Fruit fly (Drosophila melanogaster) whole organism: ENCODE data around the gene Ir7e.

ENCODE experiments used
- CG8478 ChIP-seq: fragments of >200 bp; optimal IDR thresholded peaks from 2 replicates; lab custom pipeline; 2018; ENCODE audit warnings: inconsistent platforms
- Dll ChIP-seq: fragments of >200 bp; optimal IDR thresholded peaks from 2 replicates; lab custom pipeline; 2017
- EcR ChIP-seq, 2 experiments: fragments of >200 bp; optimal IDR thresholded peaks; 2 replicates each; lab custom pipeline; 2017; ENCODE audit warnings: missing biosample characterization in 2 of 2, missing genetic modification characterization in 2 of 2, missing genetic modification reagents in 2 of 2
- pan ChIP-seq: fragments of >200 bp; optimal IDR thresholded peaks from 2 replicates; lab custom pipeline; 2017
- psq ChIP-seq: fragments of >200 bp; optimal IDR thresholded peaks from 2 replicates; lab custom pipeline; 2017

DNA sequence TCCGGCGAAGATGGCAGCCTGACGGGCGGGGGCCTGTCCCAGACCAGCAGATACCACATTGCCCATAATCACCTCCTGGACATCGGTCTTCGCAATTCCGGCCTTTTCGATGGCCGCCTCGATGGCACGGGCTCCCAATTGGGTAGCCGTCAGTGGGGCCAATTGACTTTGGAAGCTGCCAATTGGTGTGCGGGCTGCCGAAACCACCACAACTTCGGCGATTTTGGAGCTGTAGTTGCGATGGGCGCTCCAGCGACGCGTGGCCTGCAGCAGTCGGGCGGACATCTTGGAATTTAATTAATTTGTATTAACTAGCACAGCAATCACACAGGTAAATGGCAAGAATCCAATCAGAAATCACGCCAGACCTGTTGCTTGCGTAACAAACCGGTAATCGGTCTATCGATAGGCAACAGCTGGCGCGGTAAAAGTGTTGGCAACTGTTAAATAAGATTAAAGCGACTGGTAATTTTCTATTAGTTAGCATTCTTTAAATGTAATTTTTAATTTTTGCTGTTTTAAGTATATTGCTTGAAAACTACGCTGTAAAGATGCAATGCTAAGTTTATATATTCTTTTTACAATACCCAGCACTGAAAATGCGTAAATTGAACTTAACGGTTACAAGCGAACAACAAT is 7.0 kb upstream of the Ir7e start, which contains the start of gene Acat1:
- no peak for TF ChIP-seq pan
- TF ChIP-seq CG8478 (lab: Kevin White, UChicago), result no peak
- TF ChIP-seq psq, result no peak
- TF ChIP-seq Dll (lab: Kevin White, UChicago), result no peak
- TF ChIP-seq EcR (GFP tag; optimal IDR thresholded peaks at IDR 0.05; lab: Kevin White, UChicago), result no peak
